Worm (Caenorhabditis elegans): ENCODE data around the gene dct-15.
"Not testable (repeated sequence)": the region's sequence is repeated elsewhere in the genome, so short reads cannot be mapped to it uniquely, and the experiment has no call there.

DNA sequence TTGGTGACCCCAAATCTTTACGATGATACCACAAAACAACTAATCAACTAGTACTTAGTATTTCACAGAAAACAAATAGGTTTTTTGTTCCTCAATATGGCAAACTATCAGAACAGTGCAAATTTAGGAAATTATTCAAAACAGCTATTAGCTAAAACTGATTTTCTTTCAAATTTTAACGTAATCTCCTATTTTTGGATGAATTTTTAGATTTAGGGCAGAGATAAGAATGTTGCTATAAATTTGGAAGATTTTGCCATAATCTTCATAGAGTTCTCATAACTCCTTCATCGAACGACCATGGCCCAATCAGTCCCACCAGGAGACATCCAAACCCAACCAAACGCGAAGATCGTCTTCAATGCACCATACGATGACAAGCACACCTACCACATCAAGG is 26.8 kb upstream of the dct-15 start, which contains the start of gene msp-10:
- not testable (repeated sequence) for TF ChIP-seq W03F9.2, him-1, dao-5 (tag; optimal IDR thresholded peaks at IDR 0.05)
